Worm (Caenorhabditis elegans): ENCODE measurements around the gene C34E10.9.

- TF ChIP-seq unc-62 (GFP tag; optimal IDR thresholded peaks at IDR 0.05) (no peak), ZK185.1 (tag; optimal IDR thresholded peaks at IDR 0.05; ENCODE audit: poor library complexity, severe bottlenecking) (no peak), pha-4 (tag; optimal IDR thresholded peaks at IDR 0.05) (no peak), mcd-1 (GFP tag; IDR thresholded peaks at IDR 0.05) (no peak), T26A5.8 (tag; optimal IDR thresholded peaks at IDR 0.05) (no peak), C06A6.2 (GFP tag; conservative IDR thresholded peaks at IDR 0.05) (no peak)
These were observed 24.7 kb upstream of the C34E10.9 start, which contains the start of gene T15B12.1 for ce11 chrIII:5287877-5288276.
